Fruit fly (Drosophila melanogaster): ENCODE results near the gene PlexA.
A peak's percentile ranks its signal among the peaks of the same experiment; 100 is the strongest.

DNA sequence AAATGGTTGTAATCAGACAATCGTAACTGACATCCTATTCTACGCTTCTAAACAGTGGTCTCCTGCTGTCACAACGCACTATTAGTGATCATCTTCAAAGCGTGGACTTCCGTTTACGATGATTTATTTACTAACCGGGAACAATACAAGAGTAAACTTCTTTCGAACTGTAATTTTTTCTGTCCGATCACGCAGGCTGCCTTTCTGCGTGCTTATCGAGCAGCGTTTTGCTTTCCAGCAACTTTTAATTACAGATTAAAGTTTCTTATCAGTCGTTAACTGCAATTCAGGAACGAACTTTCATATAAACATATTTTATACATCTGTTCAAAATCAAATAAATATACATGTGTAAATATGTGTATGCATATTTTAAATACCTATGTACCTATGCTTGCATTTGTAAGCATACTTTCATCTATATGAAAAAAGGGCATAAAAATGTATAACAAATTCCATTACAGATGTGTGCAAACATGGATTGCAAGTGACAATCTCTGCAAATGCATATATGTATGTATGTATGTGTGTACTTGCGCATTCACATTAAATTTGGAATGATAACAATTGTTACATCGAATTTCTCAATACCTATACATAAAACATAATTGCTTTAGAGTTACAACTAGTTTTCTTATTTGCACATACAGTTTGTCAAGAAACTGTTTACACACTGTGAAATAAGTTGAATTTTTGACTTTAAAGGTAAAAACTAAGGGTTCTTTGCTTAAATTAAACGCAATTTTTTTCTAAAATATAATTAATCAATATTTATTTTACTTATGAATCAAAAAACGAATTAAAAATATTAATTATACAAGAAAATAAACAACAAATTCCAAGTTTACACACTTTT, 36.3 kb upstream of the PlexA start:
- TF ChIP-seq OdsH (GFP tag; optimal IDR thresholded peaks at IDR 0.05), result no peak
- peak; percentile 50 for TF ChIP-seq Dfd (GFP tag; optimal IDR thresholded peaks at IDR 0.05)
- TF ChIP-seq Dif (GFP tag; optimal IDR thresholded peaks at IDR 0.05; ENCODE audit: partially characterized antibody), result no peak
- no peak for TF ChIP-seq Hnf4 (GFP tag; optimal IDR thresholded peaks at IDR 0.05)
- no peak for TF ChIP-seq jim (GFP tag; optimal IDR thresholded peaks at IDR 0.05)
- no peak for TF ChIP-seq N (GFP tag; optimal IDR thresholded peaks at IDR 0.05)
- TF ChIP-seq lola (GFP tag; optimal IDR thresholded peaks at IDR 0.05), result no peak

Measured in whole organism, wandering third instar larva.